Worm (Caenorhabditis elegans): ENCODE measurements around the gene Y81G3A.6.
A peak's percentile ranks its signal among the peaks of the same experiment; 100 is the strongest.

Y81G3A.6 gene

ce11 chrII:13117135-13117534 lies 34.8 kb upstream of the Y81G3A.6 start, which contains the start of gene gfm-1 (continued):
- peak; percentile 42 for TF ChIP-seq lin-39 (tag; optimal IDR thresholded peaks at IDR 0.05)
- TF ChIP-seq mep-1 (tag; optimal IDR thresholded peaks at IDR 0.05), result peak; percentile 67
- peak; percentile 85 for TF ChIP-seq swsn-7 (tag; optimal IDR thresholded peaks at IDR 0.05)
- TF ChIP-seq pqm-1 (tag; optimal IDR thresholded peaks at IDR 0.05), result no peak
- no peak for TF ChIP-seq pag-3 (tag; optimal IDR thresholded peaks at IDR 0.05; ENCODE audit: borderline replicate concordance, insufficient read depth)
- TF ChIP-seq zag-1 (tag; optimal IDR thresholded peaks at IDR 0.05), result no peak
- no peak for TF ChIP-seq C34B4.2 (tag; optimal IDR thresholded peaks at IDR 0.05)
- peak; percentile 91 for TF ChIP-seq sox-4 (tag; optimal IDR thresholded peaks at IDR 0.05)

- no peak for TF ChIP-seq fkh-4 (tag; optimal IDR thresholded peaks at IDR 0.05; ENCODE audit: borderline replicate concordance)
- no peak for TF ChIP-seq nhr-76 (tag; optimal IDR thresholded peaks at IDR 0.05)
- TF ChIP-seq nhr-90 (tag; optimal IDR thresholded peaks at IDR 0.05; ENCODE audit: poor library complexity), result no peak
- TF ChIP-seq efl-3 (GFP tag; optimal IDR thresholded peaks at IDR 0.05), result no peak
- TF ChIP-seq ceh-82 (tag; optimal IDR thresholded peaks at IDR 0.05), result no peak
- TF ChIP-seq nhr-11 (tag; optimal IDR thresholded peaks at IDR 0.05), result no peak
- no peak for TF ChIP-seq C04F5.9 (tag; optimal IDR thresholded peaks at IDR 0.05)
- TF ChIP-seq tbx-2 (tag; optimal IDR thresholded peaks at IDR 0.05), result no peak
- no peak for TF ChIP-seq nhr-19 (GFP tag; conservative IDR thresholded peaks at IDR 0.05)
- TF ChIP-seq xbp-1 (tag; optimal IDR thresholded peaks at IDR 0.05), result no peak
- no peak for TF ChIP-seq blmp-1 (tag; optimal IDR thresholded peaks at IDR 0.05)
- TF ChIP-seq nhr-71 (tag; optimal IDR thresholded peaks at IDR 0.05), result no peak
- no peak for TF ChIP-seq ceh-88 (GFP tag; IDR thresholded peaks at IDR 0.05)
- TF ChIP-seq nhr-28 (tag; optimal IDR thresholded peaks at IDR 0.05), result no peak
- TF ChIP-seq zip-4 (GFP tag; optimal IDR thresholded peaks at IDR 0.05), result no peak
- TF ChIP-seq nhr-12 (tag; optimal IDR thresholded peaks at IDR 0.05), result no peak
- no peak for TF ChIP-seq zag-1 (tag; optimal IDR thresholded peaks at IDR 0.05)
Measured at ce11 chrII:13116710-13117109, 34.4 kb upstream of the Y81G3A.6 start, which contains the start of gene rict-1. Gene rict-1, minus strand, starts transcription at chrII:13116810.

- TF ChIP-seq nhr-11 (tag; optimal IDR thresholded peaks at IDR 0.05), result no peak
- TF ChIP-seq elt-2 (tag; optimal IDR thresholded peaks at IDR 0.05), result no peak
- TF ChIP-seq blmp-1 (tag; optimal IDR thresholded peaks at IDR 0.05), result peak; percentile 67
- TF ChIP-seq ets-5 (GFP tag; IDR thresholded peaks at IDR 0.05), result no peak
- no peak for TF ChIP-seq F16B12.6 (tag; optimal IDR thresholded peaks at IDR 0.05)
- TF ChIP-seq pag-3 (tag; optimal IDR thresholded peaks at IDR 0.05; ENCODE audit: borderline replicate concordance, insufficient read depth), result no peak
- no peak for TF ChIP-seq tbx-2 (tag; optimal IDR thresholded peaks at IDR 0.05)
- no peak for TF ChIP-seq unc-98 (GFP tag; IDR thresholded peaks at IDR 0.05)
- TF ChIP-seq unc-62 (GFP tag; optimal IDR thresholded peaks at IDR 0.05), result no peak
- TF ChIP-seq efl-1 (optimal IDR thresholded peaks at IDR 0.05), result no peak
- TF ChIP-seq efl-1 (GFP tag; optimal IDR thresholded peaks at IDR 0.05 in 1 of 2), result peak in 1 of 2 experiments; percentile 63
Measured at ce11 chrII:13107719-13108118, 25.4 kb upstream of the Y81G3A.6 start, which contains the start of gene pqn-32. Gene pqn-32, plus strand, starts transcription at chrII:13108019.

ce11 chrII:13098175-13098574 lies 15.9 kb upstream of the Y81G3A.6 start, which contains the start of gene col-86:
Gene col-86, minus strand, starts transcription at chrII:13098275.
- TF ChIP-seq elt-3 (tag; optimal IDR thresholded peaks at IDR 0.05), result no peak
- TF ChIP-seq dpl-1 (GFP tag; optimal IDR thresholded peaks at IDR 0.05), result no peak
- no peak for TF ChIP-seq lin-13 (GFP tag; optimal IDR thresholded peaks at IDR 0.05)
- no peak for TF ChIP-seq fkh-4 (tag; optimal IDR thresholded peaks at IDR 0.05; ENCODE audit: borderline replicate concordance)
- no peak for TF ChIP-seq hpl-2 (GFP tag; optimal IDR thresholded peaks at IDR 0.05)
- no peak for TF ChIP-seq nhr-84 (tag; optimal IDR thresholded peaks at IDR 0.05)
- TF ChIP-seq aly-2 (tag; optimal IDR thresholded peaks at IDR 0.05), result no peak
- TF ChIP-seq lir-3 (tag; optimal IDR thresholded peaks at IDR 0.05; ENCODE audit: poor library complexity), result no peak
